Worm (Caenorhabditis elegans) whole organism, L3 larva: ENCODE data around the gene mnp-1.
A peak's percentile ranks its signal among the peaks of the same experiment; 100 is the strongest.

ENCODE experiments used
- ZK546.5 ChIP-seq: sonication (generic microtip); optimal IDR thresholded peaks from 2 replicates; lab custom pipeline; 2017; ENCODE audit warnings: missing biosample characterization, missing genetic modification characterization
- ceh-16 ChIP-seq: sonication (generic microtip); optimal IDR thresholded peaks from 2 replicates; lab custom pipeline; 2017; ENCODE audit warnings: missing biosample characterization, missing genetic modification characterization
- ceh-28 ChIP-seq: fragments of 150-350 bp; optimal IDR thresholded peaks from 2 replicates; lab custom pipeline; 2014; ENCODE audit warnings: missing biosample characterization, missing genetic modification reagents, missing genetic modification characterization
- ceh-9 ChIP-seq: sonication (generic microtip); optimal IDR thresholded peaks from 2 replicates; lab custom pipeline; 2018; ENCODE audit warnings: missing biosample characterization, missing genetic modification characterization
- daf-12 ChIP-seq: fragments of 150-350 bp; optimal IDR thresholded peaks from 2 replicates; lab custom pipeline; 2014; ENCODE audit warnings: missing biosample characterization, missing genetic modification reagents, missing genetic modification characterization
- egl-27 ChIP-seq: sonication (generic microtip); optimal IDR thresholded peaks from 4 replicates; lab custom pipeline; 2017; ENCODE audit warnings: missing biosample characterization, missing genetic modification reagents, missing genetic modification characterization
- egl-5 ChIP-seq: fragments of 150-350 bp; optimal IDR thresholded peaks from 2 replicates; lab custom pipeline; 2017; ENCODE audit warnings: missing biosample characterization, missing genetic modification reagents, missing genetic modification characterization, inconsistent platforms
- elt-1 ChIP-seq: fragments of 150-350 bp; optimal IDR thresholded peaks from 2 replicates; lab custom pipeline; 2014; ENCODE audit warnings: missing biosample characterization, missing genetic modification characterization
- elt-2 ChIP-seq: sonication (generic microtip); optimal IDR thresholded peaks from 2 replicates; lab custom pipeline; 2016; ENCODE audit warnings: missing genetic modification reagents, mild to moderate bottlenecking, missing genetic modification characterization, missing compliant biosample characterization
- fos-1 ChIP-seq: fragments of 150-350 bp; optimal IDR thresholded peaks from 2 replicates; lab custom pipeline; 2014; ENCODE audit warnings: missing biosample characterization, missing genetic modification characterization
- hmg-11 ChIP-seq: sonication (generic microtip); optimal IDR thresholded peaks from 2 replicates; lab custom pipeline; 2016; ENCODE audit warnings: missing genetic modification characterization, missing compliant biosample characterization
- jun-1 ChIP-seq: fragments of 150-350 bp; optimal IDR thresholded peaks from 2 replicates; lab custom pipeline; 2014; ENCODE audit warnings: missing biosample characterization, missing genetic modification reagents, missing genetic modification characterization
- lin-15B ChIP-seq: fragments of 150-350 bp; optimal IDR thresholded peaks from 2 replicates; lab custom pipeline; 2014; ENCODE audit warnings: missing biosample characterization, missing genetic modification characterization
- lin-39 ChIP-seq: fragments of 150-350 bp; optimal IDR thresholded peaks from 2 replicates; lab custom pipeline; 2018; ENCODE audit warnings: missing biosample characterization, missing genetic modification reagents, missing genetic modification characterization
- mdl-1 ChIP-seq: fragments of 150-350 bp; optimal IDR thresholded peaks from 2 replicates; lab custom pipeline; 2014; ENCODE audit warnings: missing biosample characterization, missing genetic modification characterization
- nfya-1 ChIP-seq: sonication (generic microtip); optimal IDR thresholded peaks from 2 replicates; lab custom pipeline; 2017; ENCODE audit warnings: missing genetic modification characterization, mild to moderate bottlenecking, missing compliant biosample characterization, antibody characterized with exemption, moderate library complexity; ENCODE audit not compliant: insufficient read depth
- nhr-12 ChIP-seq: fragments of 150-350 bp; optimal IDR thresholded peaks from 2 replicates; lab custom pipeline; 2014; ENCODE audit warnings: missing biosample characterization, missing genetic modification characterization
- nhr-23 ChIP-seq: fragments of 150-350 bp; optimal IDR thresholded peaks from 2 replicates; lab custom pipeline; 2014; ENCODE audit warnings: missing biosample characterization, missing genetic modification reagents, missing genetic modification characterization
- nhr-25 ChIP-seq: sonication (generic microtip); optimal IDR thresholded peaks from 2 replicates; lab custom pipeline; 2017; ENCODE audit warnings: missing biosample characterization, missing genetic modification characterization
- nhr-43 ChIP-seq: sonication (generic microtip); optimal IDR thresholded peaks from 2 replicates; lab custom pipeline; 2016; ENCODE audit warnings: mild to moderate bottlenecking, missing genetic modification characterization, missing compliant biosample characterization; ENCODE audit not compliant: poor library complexity, severe bottlenecking
- nhr-67 ChIP-seq: fragments of 150-350 bp; optimal IDR thresholded peaks from 2 replicates; lab custom pipeline; 2014; ENCODE audit warnings: missing biosample characterization, missing genetic modification characterization
- nhr-76 ChIP-seq: fragments of 150-350 bp; sonication (generic microtip); optimal IDR thresholded peaks from 5 replicates; lab custom pipeline; 2014; ENCODE audit warnings: missing biosample characterization, missing genetic modification characterization
- pha-4 ChIP-seq: fragments of 150-350 bp; optimal IDR thresholded peaks from 2 replicates; lab custom pipeline; 2014; ENCODE audit warnings: missing biosample characterization, missing genetic modification reagents, missing genetic modification characterization
- pqm-1 ChIP-seq: fragments of 150-350 bp; optimal IDR thresholded peaks from 2 replicates; lab custom pipeline; 2017; ENCODE audit warnings: missing biosample characterization, missing genetic modification characterization, inconsistent platforms
- sea-2 ChIP-seq: fragments of 150-350 bp; sonication (generic microtip); optimal IDR thresholded peaks from 4 replicates; lab custom pipeline; 2014; ENCODE audit warnings: missing biosample characterization, missing genetic modification reagents, missing genetic modification characterization
- skn-1 ChIP-seq: fragments of 150-350 bp; optimal IDR thresholded peaks from 2 replicates; lab custom pipeline; 2014; ENCODE audit warnings: missing biosample characterization, missing genetic modification characterization
- snpc-4 ChIP-seq: fragments of 150-350 bp; optimal IDR thresholded peaks from 2 replicates; lab custom pipeline; 2014; ENCODE audit warnings: missing biosample characterization, missing genetic modification characterization
- tbx-2 ChIP-seq: sonication (generic microtip); optimal IDR thresholded peaks from 2 replicates; lab custom pipeline; 2016; ENCODE audit warnings: mild to moderate bottlenecking, missing genetic modification characterization, missing compliant biosample characterization
- zag-1 ChIP-seq: fragments of 150-350 bp; optimal IDR thresholded peaks from 2 replicates; lab custom pipeline; 2014; ENCODE audit warnings: missing biosample characterization, missing genetic modification characterization
- ztf-11 ChIP-seq: fragments of 150-350 bp; optimal IDR thresholded peaks from 2 replicates; lab custom pipeline; 2014; ENCODE audit warnings: missing biosample characterization, missing genetic modification characterization
- ztf-4 ChIP-seq: fragments of 150-350 bp; optimal IDR thresholded peaks from 2 replicates; lab custom pipeline; 2014; ENCODE audit warnings: missing biosample characterization, missing genetic modification characterization

Gene mnp-1

DNA sequence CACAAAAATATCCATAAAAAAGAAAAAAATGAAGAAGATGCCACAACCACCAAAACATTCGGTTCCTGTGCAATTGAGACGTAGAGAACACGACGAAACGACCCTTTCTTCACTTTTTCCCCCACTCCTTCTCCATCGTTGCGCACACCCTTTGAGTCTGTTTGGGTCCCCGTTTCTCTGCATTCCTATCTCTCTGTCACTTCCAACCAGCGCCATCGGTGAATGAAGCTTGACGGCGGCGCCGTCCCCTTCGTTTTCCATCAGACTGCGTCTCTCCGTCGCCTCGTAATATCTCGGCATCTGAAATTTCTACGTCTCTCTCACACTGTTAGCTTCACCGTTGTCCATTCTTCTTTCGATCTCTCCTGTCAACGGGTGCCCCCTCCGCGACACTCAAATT, 20.8 kb upstream of the mnp-1 start (continued):
- TF ChIP-seq nhr-43 (tag; lab: Kevin White, UChicago) = no peak
- TF ChIP-seq ceh-16 (tag; lab: Kevin White, UChicago) = no peak
- TF ChIP-seq egl-5 (tag; lab: Kevin White, UChicago) = peak; percentile 40
- no peak for TF ChIP-seq nhr-76 (tag; lab: Kevin White, UChicago)
- TF ChIP-seq jun-1 (tag; lab: Kevin White, UChicago) = no peak
- no peak for TF ChIP-seq nhr-12 (tag; lab: Kevin White, UChicago)
- TF ChIP-seq ceh-9 = no peak
- TF ChIP-seq ceh-28 = no peak
- TF ChIP-seq ZK546.5 = no peak
- no peak for TF ChIP-seq daf-12 (tag; lab: Kevin White, UChicago)

DNA sequence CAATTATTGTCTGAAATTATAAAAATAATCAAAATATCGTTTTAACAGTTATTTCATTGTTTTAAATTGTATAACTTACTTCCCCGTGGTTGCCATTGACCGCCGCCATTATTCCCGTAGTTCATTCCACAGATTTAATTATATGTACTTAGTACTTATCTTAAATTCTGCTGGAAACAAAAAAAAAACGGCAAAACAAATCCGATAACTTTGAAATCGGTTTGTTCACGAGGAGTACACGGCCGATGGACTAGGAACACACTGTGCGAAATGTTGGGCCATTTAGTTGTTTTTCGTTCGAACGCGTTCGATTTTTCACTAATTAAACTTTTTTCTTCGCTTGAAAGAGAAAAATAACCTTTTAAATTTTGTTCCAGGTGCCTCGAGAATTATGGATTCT, 13.3 kb upstream of the mnp-1 start, which contains the start of the genes B0285.3 and lcmt-1:
Gene B0285.3, minus strand, starts transcription at position 267 of the 400 bp plus-strand sequence.
Gene lcmt-1, plus strand, starts transcription at position 377 of the 400 bp plus-strand sequence.
- TF ChIP-seq ztf-4 (no peak), nhr-43 (tag; lab: Kevin White, UChicago) (peak; percentile 40), ztf-11 (tag; lab: Kevin White, UChicago) (no peak), elt-2 (tag; lab: Kevin White, UChicago) (peak; percentile 11), nhr-25 (tag; lab: Kevin White, UChicago) (peak; percentile 28), lin-39 (tag; lab: Kevin White, UChicago) (no peak), zag-1 (tag; lab: Kevin White, UChicago) (no peak), fos-1 (tag; lab: Kevin White, UChicago) (no peak), snpc-4 (tag; lab: Kevin White, UChicago) (no peak), egl-27 (tag; lab: Kevin White, UChicago) (no peak), elt-1 (tag; lab: Kevin White, UChicago) (no peak), nfya-1 (tag; lab: Kevin White, UChicago) (peak; percentile 52), daf-12 (tag; lab: Kevin White, UChicago) (no peak), nhr-23 (tag; lab: Kevin White, UChicago) (peak; percentile 61), lin-15B (tag; lab: Kevin White, UChicago) (peak; percentile 68), pha-4 (peak; percentile 42)

DNA sequence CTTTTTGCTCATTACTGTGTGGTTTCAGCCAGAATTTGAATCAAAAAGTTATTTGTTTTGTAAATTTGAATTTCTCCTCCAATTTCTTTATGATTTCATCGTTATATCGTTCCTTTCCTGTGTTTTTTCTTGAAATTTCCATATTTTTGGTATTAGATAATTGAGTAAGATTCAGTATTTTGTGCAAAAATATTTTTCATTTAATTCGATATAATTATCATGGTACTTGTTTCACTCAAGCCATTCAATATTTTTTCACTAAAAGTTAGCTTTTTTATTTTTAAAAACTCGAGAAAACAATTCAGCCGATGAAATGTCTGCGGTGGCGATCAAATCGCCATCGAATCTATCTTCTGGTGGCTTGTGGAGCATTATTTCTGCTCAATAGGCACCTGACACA, 11.4 kb upstream of the mnp-1 start, which contains the start of gene hse-5:
Gene hse-5, plus strand, starts transcription at position 301 of the 400 bp plus-strand sequence.
- TF ChIP-seq tbx-2 (tag; lab: Kevin White, UChicago) = no peak
- TF ChIP-seq snpc-4 (tag; lab: Kevin White, UChicago) = no peak
- no peak for TF ChIP-seq sea-2
- no peak for TF ChIP-seq nhr-76 (tag; lab: Kevin White, UChicago)
- no peak for TF ChIP-seq mdl-1 (tag; lab: Kevin White, UChicago)
- no peak for TF ChIP-seq elt-1 (tag; lab: Kevin White, UChicago)

DNA sequence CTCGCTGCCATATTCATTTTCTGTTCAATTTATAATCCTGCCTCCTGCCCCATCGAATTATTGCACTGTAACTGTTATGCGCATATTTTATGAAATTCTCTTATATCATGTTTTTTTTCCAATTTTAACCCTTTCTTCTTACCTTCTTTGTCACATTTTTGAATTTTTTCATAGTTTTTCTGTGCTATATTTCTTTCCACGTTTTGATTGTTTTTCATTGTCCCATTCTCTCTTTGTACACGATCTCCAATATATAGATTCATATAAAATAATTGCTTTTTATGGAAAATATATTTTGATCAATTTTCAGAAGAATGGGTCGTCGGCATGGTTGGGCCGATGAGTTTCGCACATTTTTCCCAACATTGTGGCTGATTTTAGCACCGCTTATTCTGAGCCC, 6.6 kb upstream of the mnp-1 start, which contains the start of gene B0285.6:
Gene B0285.6, plus strand, starts transcription at position 301 of the 400 bp plus-strand sequence.
- TF ChIP-seq skn-1 (tag; lab: Kevin White, UChicago) (no peak), pqm-1 (no peak), hmg-11 (no peak), pha-4 (no peak)

DNA sequence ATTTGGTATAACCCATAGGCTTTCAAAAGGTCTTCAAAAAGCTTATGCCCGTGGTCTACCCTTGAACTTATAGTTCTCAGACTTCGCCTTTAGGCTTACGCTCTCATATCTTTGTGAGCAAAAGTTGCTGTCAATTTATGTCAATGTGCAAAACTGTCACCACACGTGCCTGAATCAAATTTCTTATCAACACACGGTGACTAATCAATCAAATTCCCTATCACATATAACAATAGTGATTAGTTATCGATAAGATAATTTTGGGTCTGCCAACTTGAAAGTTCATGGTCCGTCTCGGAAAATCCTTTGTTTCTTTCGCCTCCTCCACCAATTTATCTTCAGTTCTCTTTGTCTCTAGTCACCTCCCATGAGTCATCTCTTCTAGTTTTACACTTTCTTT, 1.0 kb downstream of the mnp-1 start:
- no peak for TF ChIP-seq fos-1 (tag; lab: Kevin White, UChicago)
- TF ChIP-seq pqm-1 = peak; percentile 42
- TF ChIP-seq nhr-43 (tag; lab: Kevin White, UChicago) = no peak
- TF ChIP-seq elt-2 (tag; lab: Kevin White, UChicago) = peak; percentile 53
- no peak for TF ChIP-seq nhr-67
- TF ChIP-seq, all 47 proteins: peak for 2

DNA sequence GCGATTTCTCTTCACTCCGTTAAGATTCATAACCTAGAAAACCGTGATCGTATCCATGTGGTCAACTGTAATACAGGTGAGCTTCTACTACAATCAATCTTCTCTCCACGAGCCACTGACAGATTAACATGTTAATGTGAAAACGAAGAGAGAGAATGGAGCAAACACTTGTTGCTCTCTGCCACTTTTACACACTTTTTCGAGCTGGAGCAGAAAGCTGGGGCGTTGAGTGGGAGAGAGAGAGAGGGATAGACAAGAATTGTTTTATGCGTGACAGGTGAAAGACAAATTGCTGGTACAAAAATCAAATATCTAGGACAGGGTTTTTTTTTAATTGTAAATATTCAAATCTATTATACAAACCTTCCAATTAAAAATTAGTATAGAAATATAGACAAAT, 2.0 kb downstream of the mnp-1 start:
- TF ChIP-seq nhr-76 (tag; lab: Kevin White, UChicago) = no peak
- TF ChIP-seq nfya-1 (tag; lab: Kevin White, UChicago) = peak; percentile 39
- TF ChIP-seq lin-39 (tag; lab: Kevin White, UChicago) = peak; percentile 36
